Fruit fly (Drosophila melanogaster) whole organism, pupa: ENCODE results near the gene Hmgcr.

Source experiments
- CG10348 ChIP-seq: fragments of 200-800 bp; sonication (Bioruptor generic); IDR thresholded peaks from 2 replicates; pipeline ENCODE4 v1.3.6; 2022; ENCODE audit warnings: missing biosample characterization, missing genetic modification characterization
- CG12605 ChIP-seq: fragments of 200-800 bp; sonication (Bioruptor generic); IDR thresholded peaks from 2 replicates; pipeline ENCODE4 v1.3.6; 2022; ENCODE audit warnings: missing biosample characterization, missing genetic modification characterization
- CG13204 ChIP-seq: fragments of 200-800 bp; sonication (Bioruptor generic); optimal IDR thresholded peaks from 2 replicates; lab custom pipeline; 2018; ENCODE audit warnings: missing biosample characterization, mild to moderate bottlenecking, missing genetic modification characterization, moderate library complexity
- CG15710 ChIP-seq: fragments of 200-800 bp; sonication (Bioruptor generic); optimal IDR thresholded peaks from 2 replicates; lab custom pipeline; 2018; ENCODE audit warnings: missing biosample characterization, mild to moderate bottlenecking, missing genetic modification characterization, moderate library complexity
- CG17806 ChIP-seq: fragments of 200-800 bp; sonication (Bioruptor generic); optimal IDR thresholded peaks from 2 replicates; lab custom pipeline; 2018; ENCODE audit warnings: missing biosample characterization, mild to moderate bottlenecking, missing genetic modification characterization, moderate library complexity
- CG32121 ChIP-seq: fragments of 200-800 bp; sonication (Bioruptor generic); IDR thresholded peaks from 2 replicates; pipeline ENCODE4 v1.3.6; 2022; ENCODE audit warnings: missing biosample characterization, missing genetic modification characterization
- CG34367 ChIP-seq: fragments of 200-800 bp; sonication (Bioruptor generic); optimal IDR thresholded peaks from 2 replicates; lab custom pipeline; 2018; ENCODE audit warnings: missing biosample characterization, mild to moderate bottlenecking, missing genetic modification characterization
- CG4496 ChIP-seq: fragments of 200-800 bp; sonication (Bioruptor generic); IDR thresholded peaks from 3 replicates; pipeline ENCODE4 v1.3.6; 2022; ENCODE audit warnings: missing biosample characterization, missing genetic modification characterization
- CG8159 ChIP-seq: fragments of 200-800 bp; sonication (Bioruptor generic); optimal IDR thresholded peaks from 3 replicates; lab custom pipeline; 2018; ENCODE audit warnings: missing biosample characterization, mild to moderate bottlenecking, missing genetic modification characterization, moderate library complexity
- D1 ChIP-seq: fragments of 200-800 bp; sonication (Bioruptor generic); optimal IDR thresholded peaks from 2 replicates; lab custom pipeline; 2018; ENCODE audit warnings: missing biosample characterization, mild to moderate bottlenecking, missing genetic modification characterization, moderate library complexity
- EcR ChIP-seq: fragments of 200-800 bp; sonication (Bioruptor generic); optimal IDR thresholded peaks from 3 replicates; lab custom pipeline; 2019; ENCODE audit warnings: missing biosample characterization, missing genetic modification characterization, mild to moderate bottlenecking, moderate library complexity, missing genetic modification reagents
- Ets98B ChIP-seq: fragments of 200-800 bp; sonication (Bioruptor generic); IDR thresholded peaks from 2 replicates; pipeline ENCODE4 v1.3.6; 2022; ENCODE audit warnings: missing biosample characterization, missing genetic modification characterization
- gl ChIP-seq: fragments of 200-800 bp; sonication (Bioruptor generic); optimal IDR thresholded peaks from 2 replicates; lab custom pipeline; 2018; ENCODE audit warnings: missing biosample characterization, mild to moderate bottlenecking, missing genetic modification characterization
- rn ChIP-seq: fragments of 200-800 bp; sonication (Bioruptor generic); IDR thresholded peaks from 2 replicates; pipeline ENCODE4 v1.3.6; 2022; ENCODE audit warnings: missing biosample characterization, missing genetic modification characterization

DNA sequence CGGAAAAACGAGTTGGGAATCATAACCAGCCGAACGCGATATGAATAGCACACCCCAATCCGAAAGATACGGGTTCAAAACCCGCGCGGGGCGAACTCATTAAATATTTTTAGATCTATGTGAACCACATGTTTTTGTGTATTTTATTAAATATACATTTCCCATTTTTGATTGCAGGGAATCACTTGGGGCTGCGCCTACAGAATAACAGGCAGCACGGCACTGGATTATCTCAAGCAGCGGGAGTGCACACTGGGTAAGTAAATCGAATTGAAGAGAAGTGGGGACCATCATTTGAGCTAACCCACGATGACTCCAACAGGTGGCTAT, 2.7 kb upstream of the Hmgcr start:
- TF ChIP-seq EcR (GFP tag; lab: Kevin White, UChicago) (peak; percentile 18), CG32121 (no peak), CG4496 (GFP tag; lab: Robert Waterston, UW) (no peak), CG13204 (GFP tag; lab: Kevin White, UChicago) (no peak), CG15710 (tag; lab: Kevin White, UChicago) (no peak), CG12605 (no peak), rn (GFP tag; lab: Robert Waterston, UW) (no peak), CG10348 (GFP tag; lab: Robert Waterston, UW) (no peak), CG17806 (tag; lab: Kevin White, UChicago) (no peak), CG34367 (tag; lab: Kevin White, UChicago) (no peak), gl (no peak), Ets98B (GFP tag; lab: Robert Waterston, UW) (no peak), CG8159 (tag; lab: Kevin White, UChicago) (no peak), D1 (no peak)
